Worm (Caenorhabditis elegans) whole organism, mixed stage, embryonic: ENCODE data around the gene ZC190.4.

Experiments
- blmp-1 ChIP-seq: fragments of 150-350 bp; optimal IDR thresholded peaks from 2 replicates; lab custom pipeline; 2014; ENCODE audit warnings: missing biosample characterization, missing genetic modification characterization
- ceh-39 ChIP-seq: fragments of 150-350 bp; optimal IDR thresholded peaks from 2 replicates; lab custom pipeline; 2014; ENCODE audit warnings: missing biosample characterization, missing genetic modification characterization
- ces-1 ChIP-seq: fragments of 150-350 bp; optimal IDR thresholded peaks from 2 replicates; lab custom pipeline; 2014; ENCODE audit warnings: missing biosample characterization, missing genetic modification reagents, missing genetic modification characterization
- lsy-2 ChIP-seq: fragments of 150-350 bp; optimal IDR thresholded peaks from 2 replicates; lab custom pipeline; 2014; ENCODE audit warnings: missing biosample characterization, missing genetic modification characterization
- mep-1 ChIP-seq: fragments of 150-350 bp; optimal IDR thresholded peaks from 2 replicates; lab custom pipeline; 2017; ENCODE audit warnings: missing biosample characterization, missing genetic modification reagents, missing genetic modification characterization, inconsistent platforms
- nhr-12 ChIP-seq: fragments of 150-350 bp; optimal IDR thresholded peaks from 2 replicates; lab custom pipeline; 2014; ENCODE audit warnings: missing biosample characterization, missing genetic modification characterization
- nhr-237 ChIP-seq: fragments of 150-350 bp; optimal IDR thresholded peaks from 2 replicates; lab custom pipeline; 2014; ENCODE audit warnings: missing biosample characterization, missing genetic modification characterization
- nhr-76 ChIP-seq: sonication (generic microtip); optimal IDR thresholded peaks from 2 replicates; lab custom pipeline; 2017; ENCODE audit warnings: missing biosample characterization, missing genetic modification characterization
- pha-4 ChIP-seq: fragments of 150-350 bp; optimal IDR thresholded peaks from 2 replicates; lab custom pipeline; 2018; ENCODE audit warnings: missing biosample characterization, missing genetic modification reagents, missing genetic modification characterization
- tbx-8 ChIP-seq: fragments of 200-800 bp; sonication (Bioruptor generic); optimal IDR thresholded peaks from 2 replicates; lab custom pipeline; 2018; ENCODE audit warnings: mild to moderate bottlenecking, missing genetic modification characterization, moderate library complexity, missing compliant biosample characterization
- unc-120 ChIP-seq: sonication (generic microtip); optimal IDR thresholded peaks from 2 replicates; lab custom pipeline; 2017; ENCODE audit warnings: missing genetic modification characterization, missing compliant biosample characterization; ENCODE audit not compliant: poor library complexity, severe bottlenecking
- unc-39 ChIP-seq: fragments of 150-350 bp; optimal IDR thresholded peaks from 2 replicates; lab custom pipeline; 2014; ENCODE audit warnings: missing biosample characterization, missing genetic modification characterization
- unc-62 ChIP-seq: fragments of 150-350 bp; optimal IDR thresholded peaks from 2 replicates; lab custom pipeline; 2014; ENCODE audit warnings: missing biosample characterization, missing genetic modification reagents, missing genetic modification characterization
- ztf-11 ChIP-seq: fragments of 150-350 bp; optimal IDR thresholded peaks from 2 replicates; lab custom pipeline; 2014; ENCODE audit warnings: missing biosample characterization, missing genetic modification characterization

- TF ChIP-seq ztf-11 (tag; lab: Kevin White, UChicago) (no peak), ces-1 (GFP tag; lab: Kevin White, UChicago) (no peak), nhr-237 (no peak), mep-1 (tag; lab: Kevin White, UChicago) (no peak), blmp-1 (tag; lab: Kevin White, UChicago) (no peak), pha-4 (tag; lab: Kevin White, UChicago) (no peak), lsy-2 (tag; lab: Kevin White, UChicago) (no peak), tbx-8 (GFP tag; lab: Kevin White, UChicago) (no peak), nhr-76 (tag; lab: Kevin White, UChicago) (no peak), nhr-12 (no peak), unc-120 (tag; lab: Kevin White, UChicago) (no peak), unc-39 (tag; lab: Kevin White, UChicago) (no peak), ceh-39 (tag; lab: Kevin White, UChicago) (no peak), unc-62 (GFP tag; lab: Kevin White, UChicago) (no peak)
Measured at ce11 chrV:8681050-8681449, 15.2 kb downstream of the ZC190.4 start, which contains the start of gene ZC190.2.
